Worm (Caenorhabditis elegans): ENCODE measurements around the gene C17H12.11.

Gene C17H12.11

DNA sequence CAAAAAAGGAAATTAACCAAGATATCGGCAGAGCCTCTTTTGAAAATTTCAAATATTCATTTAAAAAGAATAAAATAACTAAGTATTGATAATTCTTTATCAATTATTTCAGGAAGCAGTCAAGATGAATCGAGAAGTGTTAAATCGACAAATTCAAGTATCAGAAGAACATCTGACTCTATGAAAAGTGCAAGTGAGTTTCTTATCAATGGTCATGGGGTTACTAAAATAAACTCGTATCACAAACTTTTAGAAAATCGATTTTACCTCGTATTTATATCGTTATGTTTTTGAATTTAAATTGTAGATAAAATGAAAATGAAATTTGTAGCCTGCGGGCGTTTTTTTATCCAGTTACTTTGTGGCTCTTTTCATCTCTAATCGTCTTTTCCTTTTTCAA, 30.6 kb upstream of the C17H12.11 start:
- TF ChIP-seq aptf-2 (GFP tag; conservative IDR thresholded peaks at IDR 0.05) (no peak), ama-1 (optimal IDR thresholded peaks at IDR 0.05) (no peak), ama-1 (GFP tag; optimal IDR thresholded peaks at IDR 0.05) (no peak), Y67H2A.10 (GFP tag; conservative IDR thresholded peaks at IDR 0.05) (no peak), nhr-80 (tag; optimal IDR thresholded peaks at IDR 0.05) (peak; percentile 3), tbx-9 (tag; optimal IDR thresholded peaks at IDR 0.05; ENCODE audit: borderline replicate concordance) (no peak)

DNA sequence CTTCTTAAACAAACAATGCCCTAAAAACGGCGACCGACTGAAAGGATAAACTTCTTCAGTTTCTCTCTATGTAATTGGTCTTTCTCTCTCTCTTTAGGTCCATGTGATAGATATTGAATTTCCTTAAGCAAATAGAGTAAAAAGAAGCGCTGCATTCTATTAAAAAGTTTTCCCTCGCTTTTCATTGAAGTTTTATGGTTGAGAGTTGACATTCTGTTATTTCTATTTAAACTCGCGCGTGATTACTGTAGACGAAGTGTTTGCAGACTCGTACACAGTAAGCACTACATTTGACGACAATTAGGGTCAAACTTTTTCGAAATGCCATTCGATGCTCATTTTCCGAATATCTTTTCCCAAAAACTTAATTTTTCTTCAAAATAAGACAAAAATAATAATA, 25.0 kb upstream of the C17H12.11 start:
- TF ChIP-seq akir-1 (GFP tag; optimal IDR thresholded peaks at IDR 0.05) (no peak), B0261.1 (tag; optimal IDR thresholded peaks at IDR 0.05) (no peak), hmg-1.2 (GFP tag; IDR thresholded peaks at IDR 0.05) (peak; percentile 15; the same call in 1 of the 2 replicates), ceh-91 (GFP tag; IDR thresholded peaks at IDR 0.05) (no peak), nfyb-1 (GFP tag; IDR thresholded peaks at IDR 0.05) (no peak), nhr-80 (tag; optimal IDR thresholded peaks at IDR 0.05) (no peak), ceh-40 (GFP tag; IDR thresholded peaks at IDR 0.05) (no peak), fkh-3 (tag; optimal IDR thresholded peaks at IDR 0.05) (no peak), D2030.7 (GFP tag; IDR thresholded peaks at IDR 0.05) (0 out of 2 replicates have a peak, but pooled peaks have one; percentile 19), madf-8 (GFP tag; conservative IDR thresholded peaks at IDR 0.05) (peak; percentile 20; the same call in 1 of the 2 replicates), nfya-2 (GFP tag; IDR thresholded peaks at IDR 0.05) (no peak), Y79H2A.3 (GFP tag; conservative IDR thresholded peaks at IDR 0.05) (no peak), lsl-1 (GFP tag; optimal IDR thresholded peaks at IDR 0.05) (peak; percentile 79), snpc-1.3 (tag; optimal IDR thresholded peaks at IDR 0.05; ENCODE audit: insufficient read depth) (no peak), lin-54 (GFP tag; optimal IDR thresholded peaks at IDR 0.05) (peak; percentile 46), efl-1 (GFP tag; optimal IDR thresholded peaks at IDR 0.05) (peak; percentile 61), dpl-1 (GFP tag; optimal IDR thresholded peaks at IDR 0.05) (peak; percentile 34), nhr-179 (tag; optimal IDR thresholded peaks at IDR 0.05) (no peak), F33H1.4 (GFP tag; IDR thresholded peaks at IDR 0.05) (no peak), unc-130 (GFP tag; optimal IDR thresholded peaks at IDR 0.05) (peak; percentile 32), sea-2 (GFP tag; IDR thresholded peaks at IDR 0.05) (no peak), snpc-4 (GFP tag; optimal IDR thresholded peaks at IDR 0.05) (no peak), snpc-4 (tag; optimal IDR thresholded peaks at IDR 0.05) (peak in 2 of 4 experiments; percentile 65 to 71), xnd-1 (tag; optimal IDR thresholded peaks at IDR 0.05) (peak; percentile 19)

- TF ChIP-seq pbrm-1 (GFP tag; IDR thresholded peaks at IDR 0.05) (0 out of 2 replicates have a peak, but pooled peaks have one; percentile 11), madf-6 (GFP tag; IDR thresholded peaks at IDR 0.05) (0 out of 2 replicates have a peak, but pooled peaks have one; percentile 18), egl-44 (GFP tag; IDR thresholded peaks at IDR 0.05) (no peak), attf-5 (GFP tag; optimal IDR thresholded peaks at IDR 0.05) (peak; percentile 7), ZK185.1 (tag; optimal IDR thresholded peaks at IDR 0.05; ENCODE audit: poor library complexity, severe bottlenecking) (peak; percentile 3), hmg-1.2 (GFP tag; IDR thresholded peaks at IDR 0.05) (peak; percentile 62; the same call in 1 of the 2 replicates), nhr-80 (tag; optimal IDR thresholded peaks at IDR 0.05) (peak; percentile 27), mcd-1 (GFP tag; IDR thresholded peaks at IDR 0.05) (peak; percentile 47; the same call in 1 of the 2 replicates), nfyb-1 (GFP tag; IDR thresholded peaks at IDR 0.05) (peak; percentile 36; the same call in 1 of the 2 replicates), hrde-1 (tag; optimal IDR thresholded peaks at IDR 0.05; ENCODE audit: borderline replicate concordance) (no peak), ccch-3 (GFP tag; optimal IDR thresholded peaks at IDR 0.05) (no peak)
Measured at ce11 chrIV:6785151-6785550, 17.0 kb upstream of the C17H12.11 start, which contains the start of gene dyci-1. Gene dyci-1 (minus strand): TSS chrIV:6785272.
